Fruit fly (Drosophila melanogaster) whole organism, embryonic: ENCODE data around the gene spd-2.

Experiments
- BEAF-32 ChIP-seq: fragments of 200-800 bp; sonication (Bioruptor generic); optimal IDR thresholded peaks from 3 replicates; lab custom pipeline; 2017; ENCODE audit warnings: missing biosample characterization, missing genetic modification characterization, mild to moderate bottlenecking, moderate library complexity, missing genetic modification reagents
- CG12071 ChIP-seq: fragments of 200-800 bp; sonication (Bioruptor generic); optimal IDR thresholded peaks from 3 replicates; lab custom pipeline; 2018; ENCODE audit warnings: missing biosample characterization, mild to moderate bottlenecking, missing genetic modification characterization
- CG12219 ChIP-seq: fragments of 200-800 bp; sonication (Bioruptor generic); optimal IDR thresholded peaks from 3 replicates; lab custom pipeline; 2018; ENCODE audit warnings: missing biosample characterization, mild to moderate bottlenecking, missing genetic modification characterization
- CG14014 ChIP-seq: fragments of 200-800 bp; sonication (Bioruptor generic); IDR thresholded peaks from 2 replicates; pipeline ENCODE4 v1.3.6; 2022; ENCODE audit warnings: missing biosample characterization, missing genetic modification characterization
- CG1529 ChIP-seq: fragments of 200-800 bp; sonication (Bioruptor generic); optimal IDR thresholded peaks from 3 replicates; lab custom pipeline; 2018; ENCODE audit warnings: missing biosample characterization, missing genetic modification characterization
- CG15479 ChIP-seq: fragments of 200-800 bp; sonication (Bioruptor generic); optimal IDR thresholded peaks from 3 replicates; lab custom pipeline; 2019; ENCODE audit warnings: missing biosample characterization, mild to moderate bottlenecking, missing genetic modification characterization, moderate library complexity
- CG15696 ChIP-seq: fragments of 200-800 bp; sonication (Bioruptor generic); optimal IDR thresholded peaks from 2 replicates; lab custom pipeline; 2019; ENCODE audit warnings: missing biosample characterization, mild to moderate bottlenecking, missing genetic modification characterization, moderate library complexity
- CG2116 ChIP-seq: fragments of 200-800 bp; sonication (Bioruptor generic); optimal IDR thresholded peaks from 3 replicates; lab custom pipeline; 2018; ENCODE audit warnings: missing biosample characterization, mild to moderate bottlenecking, missing genetic modification characterization
- CG3281 ChIP-seq: fragments of 200-800 bp; sonication (Bioruptor generic); optimal IDR thresholded peaks from 3 replicates; lab custom pipeline; 2017; ENCODE audit warnings: missing biosample characterization, mild to moderate bottlenecking, missing genetic modification characterization
- CG4424 ChIP-seq: fragments of 200-800 bp; sonication (Bioruptor generic); optimal IDR thresholded peaks from 3 replicates; lab custom pipeline; 2016; ENCODE audit warnings: missing biosample characterization, missing genetic modification characterization
- CG4617 ChIP-seq: fragments of 200-800 bp; sonication (Bioruptor generic); optimal IDR thresholded peaks from 3 replicates; lab custom pipeline; 2016; ENCODE audit warnings: missing biosample characterization, missing genetic modification characterization, borderline replicate concordance
- CG6175 ChIP-seq: fragments of 200-800 bp; sonication (Bioruptor generic); IDR thresholded peaks from 3 replicates; pipeline ENCODE4 v1.3.6; 2022; ENCODE audit warnings: missing biosample characterization, missing genetic modification characterization
- CG6254 ChIP-seq: fragments of 200-800 bp; sonication (Bioruptor generic); optimal IDR thresholded peaks from 3 replicates; lab custom pipeline; 2017; ENCODE audit warnings: mild to moderate bottlenecking, missing biosample characterization, missing genetic modification reagents, missing genetic modification characterization
- CG6791 ChIP-seq: fragments of 200-800 bp; sonication (Bioruptor generic); IDR thresholded peaks from 3 replicates; pipeline ENCODE4 v1.3.6; 2022; ENCODE audit warnings: missing biosample characterization, missing genetic modification characterization; ENCODE audit not compliant: partially characterized antibody
- CG6854 ChIP-seq: fragments of 200-800 bp; sonication (Bioruptor generic); optimal IDR thresholded peaks from 3 replicates; lab custom pipeline; 2017; ENCODE audit warnings: missing biosample characterization, mild to moderate bottlenecking, missing genetic modification characterization
- CG7839 ChIP-seq: fragments of 200-800 bp; sonication (Bioruptor generic); optimal IDR thresholded peaks from 3 replicates; lab custom pipeline; 2018; ENCODE audit warnings: missing biosample characterization, mild to moderate bottlenecking, missing genetic modification characterization, moderate library complexity
- CG8290 ChIP-seq, 3 experiments: fragments of 200-800 bp; sonication (Bioruptor generic); optimal IDR thresholded peaks; 2 replicates each; lab custom pipeline; 2016 to 2019; ENCODE audit warnings: missing biosample characterization in 3 of 3, missing genetic modification characterization in 3 of 3, mild to moderate bottlenecking in 2 of 3, moderate library complexity in 1 of 3
- CG8924 ChIP-seq: fragments of 200-800 bp; optimal IDR thresholded peaks from 3 replicates; lab custom pipeline; 2019; ENCODE audit warnings: missing biosample characterization, mild to moderate bottlenecking, missing genetic modification characterization, moderate library complexity
- CG9609 ChIP-seq: fragments of 200-800 bp; sonication (Bioruptor generic); optimal IDR thresholded peaks from 3 replicates; lab custom pipeline; 2016; ENCODE audit warnings: missing biosample characterization, missing genetic modification characterization
- Chrac-16 ChIP-seq: fragments of 200-800 bp; sonication (Bioruptor generic); optimal IDR thresholded peaks from 3 replicates; lab custom pipeline; 2016; ENCODE audit warnings: missing biosample characterization, missing genetic modification characterization
- D ChIP-seq, 2 experiments: fragments of 200-800 bp in 1 of 2; fragments of >200 bp in 1 of 2; sonication (Bioruptor generic) in 1 of 2; optimal IDR thresholded peaks; 2 replicates in 1 of 2; 3 replicates in 1 of 2; lab custom pipeline; 2017; ENCODE audit warnings: mild to moderate bottlenecking in 1 of 2, missing biosample characterization in 1 of 2, missing genetic modification characterization in 1 of 2, missing genetic modification reagents in 1 of 2
- D19A ChIP-seq: fragments of 200-800 bp; optimal IDR thresholded peaks from 3 replicates; lab custom pipeline; 2019; ENCODE audit warnings: missing biosample characterization, mild to moderate bottlenecking, missing genetic modification characterization, moderate library complexity
- Dfd ChIP-seq, 2 experiments: fragments of >200 bp; optimal IDR thresholded peaks; 2 replicates each; lab custom pipeline; 2017; ENCODE audit warnings: missing biosample characterization in 2 of 2, missing genetic modification characterization in 2 of 2
- Dll ChIP-seq: fragments of 200-800 bp; sonication (Bioruptor generic); IDR thresholded peaks from 4 replicates; pipeline ENCODE4 v1.3.6; 2022; ENCODE audit warnings: missing biosample characterization, missing genetic modification characterization; ENCODE audit not compliant: partially characterized antibody
- Dp ChIP-seq: fragments of 200-800 bp; sonication (Bioruptor generic); optimal IDR thresholded peaks from 2 replicates; lab custom pipeline; 2018; ENCODE audit warnings: missing biosample characterization, mild to moderate bottlenecking, missing genetic modification characterization, moderate library complexity
- Fer3 ChIP-seq: fragments of 200-800 bp; sonication (Bioruptor generic); optimal IDR thresholded peaks from 2 replicates; lab custom pipeline; 2018; ENCODE audit warnings: missing biosample characterization, mild to moderate bottlenecking, missing genetic modification characterization, moderate library complexity
- Mes4 ChIP-seq: fragments of 200-800 bp; sonication (Bioruptor generic); optimal IDR thresholded peaks from 2 replicates; lab custom pipeline; 2016; ENCODE audit warnings: missing biosample characterization, missing genetic modification characterization
- NC2β ChIP-seq: fragments of 200-800 bp; sonication (Bioruptor generic); optimal IDR thresholded peaks from 2 replicates; lab custom pipeline; 2016; ENCODE audit warnings: missing biosample characterization, missing genetic modification characterization
- Neu2 ChIP-seq: fragments of 200-800 bp; sonication (Bioruptor generic); optimal IDR thresholded peaks from 3 replicates; lab custom pipeline; 2016; ENCODE audit warnings: missing biosample characterization, missing genetic modification characterization, borderline replicate concordance
- Oli ChIP-seq: fragments of 200-800 bp; sonication (Bioruptor generic); optimal IDR thresholded peaks from 2 replicates; lab custom pipeline; 2018; ENCODE audit warnings: missing biosample characterization, mild to moderate bottlenecking, missing genetic modification characterization, moderate library complexity
- Sry-δ ChIP-seq: fragments of 200-800 bp; sonication (Bioruptor generic); optimal IDR thresholded peaks from 2 replicates; lab custom pipeline; 2016; ENCODE audit warnings: missing biosample characterization, missing genetic modification characterization
- Ssrp ChIP-seq: fragments of 200-800 bp; sonication (Bioruptor generic); optimal IDR thresholded peaks from 2 replicates; lab custom pipeline; 2018; ENCODE audit warnings: missing biosample characterization, mild to moderate bottlenecking, missing genetic modification characterization, moderate library complexity
- Stat92E ChIP-seq, 3 experiments: fragments of >200 bp in 2 of 3; fragments of 200-800 bp in 1 of 3; sonication (Bioruptor generic) in 1 of 3; optimal IDR thresholded peaks; 2 replicates each; lab custom pipeline; 2017 to 2019; ENCODE audit warnings: missing biosample characterization in 3 of 3, missing genetic modification characterization in 3 of 3, mild to moderate bottlenecking in 1 of 3, moderate library complexity in 1 of 3
- cad ChIP-seq: fragments of >200 bp; optimal IDR thresholded peaks from 2 replicates; lab custom pipeline; 2017; ENCODE audit warnings: missing biosample characterization, missing genetic modification characterization
- crol ChIP-seq: fragments of 200-800 bp; sonication (Bioruptor generic); IDR thresholded peaks from 2 replicates; pipeline ENCODE4 v1.3.6; 2022; ENCODE audit warnings: missing biosample characterization, missing genetic modification characterization
- ftz-f1 ChIP-seq: fragments of 200-800 bp; sonication (Bioruptor generic); optimal IDR thresholded peaks from 2 replicates; lab custom pipeline; 2016; ENCODE audit warnings: missing biosample characterization, missing genetic modification characterization
- grau ChIP-seq: fragments of 200-800 bp; optimal IDR thresholded peaks from 3 replicates; lab custom pipeline; 2019; ENCODE audit warnings: missing biosample characterization, mild to moderate bottlenecking, missing genetic modification characterization, moderate library complexity
- ind ChIP-seq: fragments of 200-800 bp; sonication (Bioruptor generic); optimal IDR thresholded peaks from 3 replicates; lab custom pipeline; 2016; ENCODE audit warnings: missing biosample characterization, missing genetic modification characterization
- luna ChIP-seq: fragments of 200-800 bp; sonication (Bioruptor generic); optimal IDR thresholded peaks from 2 replicates; lab custom pipeline; 2016; ENCODE audit warnings: missing biosample characterization, missing genetic modification characterization
- otp ChIP-seq: fragments of 200-800 bp; sonication (Bioruptor generic); IDR thresholded peaks from 3 replicates; pipeline ENCODE4, ENCODE4 v1.3.6; 2022; ENCODE audit warnings: missing biosample characterization, missing genetic modification characterization
- sens ChIP-seq: fragments of 200-800 bp; sonication (Bioruptor generic); peaks from one replicate; lab custom pipeline; 2016; ENCODE audit warnings: missing biosample characterization, missing genetic modification characterization
- slp2 ChIP-seq: fragments of 200-800 bp; sonication (Bioruptor generic); optimal IDR thresholded peaks from 2 replicates; lab custom pipeline; 2016; ENCODE audit warnings: missing biosample characterization, missing genetic modification characterization
- tap ChIP-seq: fragments of 200-800 bp; optimal IDR thresholded peaks from 3 replicates; lab custom pipeline; 2019; ENCODE audit warnings: missing biosample characterization, mild to moderate bottlenecking, missing genetic modification characterization, moderate library complexity
- tin ChIP-seq: fragments of 200-800 bp; sonication (Bioruptor generic); optimal IDR thresholded peaks from 3 replicates; lab custom pipeline; 2016; ENCODE audit warnings: missing biosample characterization, missing genetic modification characterization
- tio ChIP-seq: fragments of 200-800 bp; sonication (Bioruptor generic); optimal IDR thresholded peaks from 2 replicates; lab custom pipeline; 2017; ENCODE audit warnings: missing biosample characterization, missing genetic modification characterization, inconsistent platforms
- toy ChIP-seq: fragments of 200-800 bp; sonication (Bioruptor generic); IDR thresholded peaks from 2 replicates; pipeline ENCODE4 v1.3.6; 2022; ENCODE audit warnings: missing biosample characterization, missing genetic modification characterization
- unc-4 ChIP-seq: fragments of 200-800 bp; sonication (Bioruptor generic); IDR thresholded peaks from 2 replicates; pipeline ENCODE4 v1.3.6; 2022; ENCODE audit warnings: missing biosample characterization, missing genetic modification characterization; ENCODE audit not compliant: partially characterized antibody
- usp ChIP-seq: fragments of >200 bp; optimal IDR thresholded peaks from 2 replicates; lab custom pipeline; 2017; ENCODE audit warnings: missing biosample characterization, missing genetic modification characterization
- zen ChIP-seq: fragments of 200-800 bp; sonication (Bioruptor generic); optimal IDR thresholded peaks from 3 replicates; lab custom pipeline; 2018; ENCODE audit warnings: missing biosample characterization, mild to moderate bottlenecking, missing genetic modification characterization, moderate library complexity

The spd-2 gene

DNA sequence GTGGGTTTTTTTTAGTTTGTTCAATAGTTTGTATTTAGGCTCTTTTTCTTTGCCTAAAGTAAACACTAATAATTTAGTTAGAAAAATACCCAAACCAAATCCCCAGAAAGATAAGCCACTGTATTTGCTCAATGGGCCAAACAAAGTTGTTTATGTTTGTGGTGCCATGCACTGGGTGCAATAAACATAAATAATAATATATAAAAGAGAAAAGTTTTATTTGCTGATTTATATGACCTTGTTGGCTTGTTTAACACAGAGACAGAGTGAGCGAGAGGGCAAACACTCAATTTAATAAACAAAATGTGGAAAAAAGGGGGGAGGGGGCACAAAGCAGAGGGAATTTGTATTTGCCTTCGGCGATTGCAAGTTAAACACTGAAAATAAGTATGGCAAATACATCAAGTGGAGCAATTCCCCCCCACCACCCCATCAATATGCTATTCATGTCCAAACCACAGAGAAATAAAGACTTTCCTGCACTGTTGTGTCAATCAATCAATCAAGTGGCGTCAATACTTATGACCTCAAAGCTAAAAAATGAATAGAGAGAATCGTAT, 45.8 kb upstream of the spd-2 start (continued):
- TF ChIP-seq otp (GFP tag; lab: Robert Waterston, UW), result no peak
- no peak for TF ChIP-seq tio
- peak; percentile 76 for TF ChIP-seq CG6254 (GFP tag; lab: Kevin White, UChicago)
- TF ChIP-seq toy (GFP tag; lab: Robert Waterston, UW), result no peak
- TF ChIP-seq Dll (GFP tag; lab: Robert Waterston, UW), result no peak
- peak; percentile 0 for TF ChIP-seq tap (tag; lab: Kevin White, UChicago)
- no peak for TF ChIP-seq Mes4 (GFP tag; lab: Kevin White, UChicago)
- peak; percentile 0 for TF ChIP-seq CG4424 (GFP tag; lab: Kevin White, UChicago)
- no peak for TF ChIP-seq tin (GFP tag; lab: Kevin White, UChicago)
- peak; percentile 54 for TF ChIP-seq D19A
- TF ChIP-seq Oli (tag; lab: Kevin White, UChicago), result peak; percentile 16
- TF ChIP-seq CG6854 (GFP tag; lab: Kevin White, UChicago), result no peak
- TF ChIP-seq BEAF-32 (GFP tag; lab: Kevin White, UChicago), result no peak
- TF ChIP-seq Dp (GFP tag; lab: Kevin White, UChicago), result no peak
- TF ChIP-seq ftz-f1 (GFP tag; lab: Kevin White, UChicago), result no peak
- TF ChIP-seq CG8924 (tag; lab: Kevin White, UChicago), result peak; percentile 68
- TF ChIP-seq Ssrp, result no peak
- TF ChIP-seq ind (GFP tag; lab: Kevin White, UChicago), result no peak
- no peak for TF ChIP-seq CG9609 (GFP tag; lab: Kevin White, UChicago)
- TF ChIP-seq Fer3, result peak; percentile 7
- TF ChIP-seq grau, result peak; percentile 7
- TF ChIP-seq CG6175, result no peak
- no peak for TF ChIP-seq NC2β
- no peak for TF ChIP-seq CG12219 (GFP tag; lab: Kevin White, UChicago)
- no peak for TF ChIP-seq Stat92E (GFP tag; optimal IDR thresholded peaks at IDR 0.05; lab: Kevin White, UChicago)
- no peak for TF ChIP-seq CG6791 (GFP tag; lab: Robert Waterston, UW)
- no peak for TF ChIP-seq CG12071 (GFP tag; lab: Kevin White, UChicago)
- TF ChIP-seq CG14014 (GFP tag; lab: Robert Waterston, UW), result no peak
- no peak for TF ChIP-seq luna (GFP tag; lab: Kevin White, UChicago)
- TF ChIP-seq CG3281 (GFP tag; lab: Kevin White, UChicago), result no peak
- peak; percentile 32 for TF ChIP-seq zen (tag; lab: Kevin White, UChicago)
- TF ChIP-seq CG2116 (GFP tag; lab: Kevin White, UChicago), result peak; percentile 26
- TF ChIP-seq slp2 (GFP tag; lab: Kevin White, UChicago), result no peak
- TF ChIP-seq CG15696 (tag; lab: Kevin White, UChicago), result peak; percentile 84
- no peak for TF ChIP-seq Dfd (GFP tag; optimal IDR thresholded peaks at IDR 0.05; lab: Kevin White, UChicago)
- peak; percentile 46 for TF ChIP-seq CG1529
- peak; percentile 22 for TF ChIP-seq CG7839 (tag; lab: Kevin White, UChicago)
- no peak for TF ChIP-seq Neu2 (GFP tag; lab: Kevin White, UChicago)
- peak; percentile 54 for TF ChIP-seq crol (GFP tag; lab: Robert Waterston, UW)
- TF ChIP-seq unc-4 (GFP tag; lab: Robert Waterston, UW), result no peak
- peak; percentile 33 for TF ChIP-seq CG8290 (GFP tag; optimal IDR thresholded peaks at IDR 0.05; lab: Kevin White, UChicago)
- TF ChIP-seq CG8290 (tag; optimal IDR thresholded peaks at IDR 0.05; lab: Kevin White, UChicago), result no peak
- TF ChIP-seq usp (GFP tag; lab: Kevin White, UChicago), result no peak
- TF ChIP-seq CG4617, result no peak
- TF ChIP-seq cad (GFP tag; lab: Kevin White, UChicago), result no peak
- no peak for TF ChIP-seq Chrac-16 (GFP tag; lab: Kevin White, UChicago)
- no peak for TF ChIP-seq Sry-δ (GFP tag; lab: Kevin White, UChicago)
- TF ChIP-seq CG15479 (GFP tag; lab: Kevin White, UChicago), result peak; percentile 13
- no peak for TF ChIP-seq D (optimal IDR thresholded peaks at IDR 0.05; lab: Kevin White, UChicago)
- TF ChIP-seq D (GFP tag; optimal IDR thresholded peaks at IDR 0.05; lab: Kevin White, UChicago), result peak; percentile 56
- TF ChIP-seq sens, result peak; percentile 89
